Fruit fly (Drosophila melanogaster): ENCODE data around the gene Alg11.

Gene Alg11

dm6 chr3L:21635208-21635607, 9.6 kb downstream of the Alg11 start, which contains the start of gene ORMDL:
TSS of gene ORMDL (plus strand) at chr3L:21635305.
- TF ChIP-seq svp (GFP tag) (peak; percentile 66), Eip78C (GFP tag) (no peak)

DNA sequence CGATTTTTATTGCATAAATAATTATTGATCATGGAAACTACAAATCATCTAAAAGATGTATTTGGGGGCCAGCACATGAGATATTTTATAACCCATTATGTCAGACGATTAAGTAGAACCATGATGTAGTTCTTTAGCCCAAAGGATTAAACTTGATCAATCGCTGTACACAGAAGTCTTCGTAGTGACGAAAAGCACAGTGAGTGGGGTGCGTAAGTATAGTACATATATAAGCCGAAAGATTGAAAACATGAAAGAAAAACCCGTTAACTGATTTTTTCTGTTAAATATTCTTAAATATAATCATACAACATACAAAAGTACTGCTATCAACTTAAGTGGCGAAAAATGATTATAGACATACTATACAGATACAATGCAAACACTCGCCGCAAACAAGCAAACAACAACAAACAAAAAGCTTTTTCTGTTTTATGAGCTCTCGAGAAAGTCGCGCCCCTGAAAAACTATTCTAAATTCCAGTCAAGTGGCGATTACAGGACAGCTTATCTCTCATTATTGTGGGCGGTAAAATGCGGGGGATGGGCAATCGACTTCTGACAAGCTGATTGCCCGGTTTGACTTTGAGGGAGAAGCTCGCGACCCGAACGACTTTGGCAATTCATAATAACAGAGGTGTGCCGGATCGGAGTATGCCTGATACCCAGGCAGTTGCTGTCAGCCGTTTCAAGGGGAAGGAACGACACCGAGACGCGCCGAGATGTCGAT, 10.8 kb downstream of the Alg11 start, which contains the start of gene CG32444:
Gene CG32444 (plus strand): TSS at position 683 of the 729 bp plus-strand sequence.
- TF ChIP-seq Sox14 (GFP tag; optimal IDR thresholded peaks at IDR 0.05) (no peak), esn (GFP tag; optimal IDR thresholded peaks at IDR 0.05) (no peak), svp (GFP tag) (peak; percentile 94), dac (GFP tag; optimal IDR thresholded peaks at IDR 0.05) (no peak), Eip78C (GFP tag) (peak; percentile 46)

dm6 chr3L:21639059-21639458, 13.5 kb downstream of the Alg11 start, which contains the start of gene CG32445:
TSS of gene CG32445 (plus strand) at chr3L:21639359.
- TF ChIP-seq CG15336 (GFP tag; IDR thresholded peaks at IDR 0.05): no peak
- no peak for TF ChIP-seq CG16779 (tag; optimal IDR thresholded peaks at IDR 0.05)
- no peak for TF ChIP-seq Sox14 (GFP tag; optimal IDR thresholded peaks at IDR 0.05)
- no peak for TF ChIP-seq salr (GFP tag; optimal IDR thresholded peaks at IDR 0.05)
- TF ChIP-seq CG7368 (GFP tag; optimal IDR thresholded peaks at IDR 0.05): no peak
- no peak for TF ChIP-seq eg (GFP tag; IDR thresholded peaks at IDR 0.05)
- TF ChIP-seq Hr4 (GFP tag; optimal IDR thresholded peaks at IDR 0.05): no peak
- TF ChIP-seq CG4318 (GFP tag; optimal IDR thresholded peaks at IDR 0.05): no peak
- TF ChIP-seq CG6808 (GFP tag; optimal IDR thresholded peaks at IDR 0.05): no peak
- TF ChIP-seq ss (GFP tag; optimal IDR thresholded peaks at IDR 0.05): no peak

- TF ChIP-seq Met (GFP tag; optimal IDR thresholded peaks at IDR 0.05): no peak
- TF ChIP-seq CG8119 (GFP tag; IDR thresholded peaks at IDR 0.05): peak; percentile 38; the same call in 2 of the 3 replicates
- peak; percentile 36; the same call in 1 of the 3 replicates for TF ChIP-seq eg (GFP tag; IDR thresholded peaks at IDR 0.05)
- peak; percentile 47 for TF ChIP-seq Sox14 (GFP tag; optimal IDR thresholded peaks at IDR 0.05)
- peak; percentile 41 for TF ChIP-seq CG3032 (tag; optimal IDR thresholded peaks at IDR 0.05)
- peak; percentile 81 for TF ChIP-seq Eip78C (GFP tag)
- no peak for TF ChIP-seq lz (GFP tag; optimal IDR thresholded peaks at IDR 0.05)
- TF ChIP-seq CG15336 (GFP tag; IDR thresholded peaks at IDR 0.05): peak; percentile 25; the same call in 1 of the 2 replicates
- TF ChIP-seq esn (GFP tag; optimal IDR thresholded peaks at IDR 0.05): peak; percentile 48
- peak; percentile 66 for TF ChIP-seq svp (GFP tag)
- no peak for TF ChIP-seq CG4318 (GFP tag; optimal IDR thresholded peaks at IDR 0.05)
- no peak for TF ChIP-seq Hr4 (GFP tag; optimal IDR thresholded peaks at IDR 0.05)
- TF ChIP-seq Hr39 (GFP tag; optimal IDR thresholded peaks at IDR 0.05): no peak
- no peak for TF ChIP-seq CG7368 (GFP tag; optimal IDR thresholded peaks at IDR 0.05)
- TF ChIP-seq CG6808 (GFP tag; optimal IDR thresholded peaks at IDR 0.05): peak; percentile 100
- TF ChIP-seq CG6854 (GFP tag; optimal IDR thresholded peaks at IDR 0.05): peak; percentile 54
- TF ChIP-seq ss (GFP tag; optimal IDR thresholded peaks at IDR 0.05): peak in 1 of 2 experiments; percentile 38
- TF ChIP-seq pdm3 (GFP tag; optimal IDR thresholded peaks at IDR 0.05): no peak
- TF ChIP-seq Lpt (GFP tag; optimal IDR thresholded peaks at IDR 0.05): no peak
- TF ChIP-seq fkh (GFP tag; optimal IDR thresholded peaks at IDR 0.05): peak; percentile 14
- peak; percentile 60 for TF ChIP-seq CG6163 (GFP tag; IDR thresholded peaks at IDR 0.05)
- peak; percentile 42 for TF ChIP-seq CG1621 (tag; optimal IDR thresholded peaks at IDR 0.05)
Measured at dm6 chr3L:21640815-21641214, 15.2 kb downstream of the Alg11 start, which contains the start of gene Atox1. TSS of gene Atox1 (plus strand) at chr3L:21640995.

DNA sequence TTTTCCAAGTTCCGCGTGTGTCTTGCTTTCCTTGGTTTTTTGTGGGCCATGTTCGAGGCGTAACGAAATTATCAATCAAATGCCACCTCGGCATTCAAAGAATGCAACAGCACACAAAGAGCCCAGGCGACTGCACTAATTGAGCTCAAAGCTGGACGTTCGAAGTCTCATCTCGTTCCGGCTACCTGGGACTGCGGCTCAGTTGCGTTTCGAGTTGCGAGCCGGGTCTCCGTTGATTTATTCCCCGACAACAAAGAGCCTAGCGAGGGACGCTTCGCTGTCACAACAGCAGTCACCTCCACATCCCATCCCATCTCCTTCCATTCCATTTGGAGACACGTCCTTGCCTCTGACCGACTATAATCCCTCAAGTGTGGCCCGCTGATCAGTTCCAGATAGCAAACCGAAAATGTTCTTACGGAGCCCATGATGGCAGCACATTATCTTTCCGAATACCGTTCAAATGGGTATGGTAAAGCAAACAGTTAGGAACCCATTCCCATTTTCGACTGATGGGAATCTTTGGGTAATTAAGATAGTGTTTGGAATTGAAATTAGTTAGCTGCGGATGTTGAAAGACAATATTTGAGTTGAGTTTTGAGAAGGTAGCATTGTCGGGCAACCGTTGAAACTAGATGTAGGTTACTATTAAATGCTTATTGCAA, 17.4 kb downstream of the Alg11 start:
- TF ChIP-seq Eip78C (GFP tag): peak; percentile 36
- TF ChIP-seq Sox14 (GFP tag; optimal IDR thresholded peaks at IDR 0.05): no peak
- no peak for TF ChIP-seq ss (GFP tag; optimal IDR thresholded peaks at IDR 0.05)
- peak; percentile 12 for TF ChIP-seq svp (GFP tag)
- no peak for TF ChIP-seq OdsH (GFP tag; optimal IDR thresholded peaks at IDR 0.05)
- no peak for TF ChIP-seq CG8319 (GFP tag; optimal IDR thresholded peaks at IDR 0.05)

- TF ChIP-seq CG32006 (GFP tag; optimal IDR thresholded peaks at IDR 0.05) (no peak), dac (GFP tag; optimal IDR thresholded peaks at IDR 0.05) (no peak), CG8319 (GFP tag; optimal IDR thresholded peaks at IDR 0.05) (no peak), CG6163 (GFP tag; IDR thresholded peaks at IDR 0.05) (0 out of 3 replicates have a peak, but pooled peaks have one; percentile 8), CG10631 (GFP tag; optimal IDR thresholded peaks at IDR 0.05) (no peak), CG11902 (GFP tag; optimal IDR thresholded peaks at IDR 0.05) (no peak), eg (GFP tag; IDR thresholded peaks at IDR 0.05) (0 out of 3 replicates have a peak, but pooled peaks have one; percentile 26), CG15336 (GFP tag; IDR thresholded peaks at IDR 0.05) (no peak), ss (GFP tag; optimal IDR thresholded peaks at IDR 0.05) (no peak), fd85E (GFP tag; optimal IDR thresholded peaks at IDR 0.05) (no peak), CG6792 (GFP tag; optimal IDR thresholded peaks at IDR 0.05) (no peak), CG9139 (GFP tag; optimal IDR thresholded peaks at IDR 0.05) (no peak), CG11762 (GFP tag; optimal IDR thresholded peaks at IDR 0.05; ENCODE audit: insufficient read depth) (no peak), Hr4 (GFP tag; optimal IDR thresholded peaks at IDR 0.05) (no peak), Lpt (GFP tag; optimal IDR thresholded peaks at IDR 0.05) (peak; percentile 57), acj6 (GFP tag; optimal IDR thresholded peaks at IDR 0.05) (no peak), dsx (GFP tag; optimal IDR thresholded peaks at IDR 0.05; ENCODE audit: poor library complexity, severe bottlenecking) (no peak)
Measured at dm6 chr3L:21644176-21644575, 18.6 kb downstream of the Alg11 start.
